Worm (Caenorhabditis elegans): ENCODE data around the gene F20D6.6.

DNA sequence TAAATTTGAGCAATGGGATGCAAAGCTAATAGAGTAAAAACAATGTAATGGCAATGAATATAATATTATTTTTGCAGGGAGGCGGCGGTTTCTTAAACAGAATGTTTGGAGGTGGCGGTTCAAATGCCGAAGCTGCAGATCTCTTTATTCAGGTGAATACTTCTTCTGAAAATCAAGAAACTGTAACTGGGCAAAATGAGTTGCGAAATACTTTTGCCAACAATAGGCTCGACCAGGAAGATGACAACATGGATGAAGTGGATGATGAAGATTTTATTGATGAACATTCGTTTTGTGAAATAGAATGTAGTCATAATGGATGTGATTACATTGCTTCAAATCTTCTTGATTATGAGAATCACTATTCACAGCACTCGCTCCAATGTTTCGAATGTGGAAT, 28.9 kb upstream of the F20D6.6 start:
- TF ChIP-seq elt-2 (tag; optimal IDR thresholded peaks at IDR 0.05): no peak
- TF ChIP-seq snpc-4 (tag; optimal IDR thresholded peaks at IDR 0.05): no peak
- TF ChIP-seq lin-39 (tag; optimal IDR thresholded peaks at IDR 0.05): no peak
- no peak for TF ChIP-seq pha-4 (tag; optimal IDR thresholded peaks at IDR 0.05)
- TF ChIP-seq fos-1 (tag; optimal IDR thresholded peaks at IDR 0.05): no peak
- TF ChIP-seq aly-2 (tag; optimal IDR thresholded peaks at IDR 0.05): no peak
- TF ChIP-seq ceh-16 (tag; optimal IDR thresholded peaks at IDR 0.05): no peak
- TF ChIP-seq fkh-10 (GFP tag; optimal IDR thresholded peaks at IDR 0.05): no peak
- no peak for TF ChIP-seq nhr-23 (tag; optimal IDR thresholded peaks at IDR 0.05)

Measured in whole organism, L3 larva.